Fruit fly (Drosophila melanogaster) whole organism, embryonic: ENCODE measurements around the gene VhaPPA1-2.

ENCODE experiments used
- BtbVII ChIP-seq: fragments of 200-800 bp; sonication (Bioruptor generic); optimal IDR thresholded peaks from 3 replicates; lab custom pipeline; 2017; ENCODE audit warnings: missing biosample characterization, mild to moderate bottlenecking, missing genetic modification characterization
- CG10431 ChIP-seq: fragments of 200-800 bp; sonication (Bioruptor generic); optimal IDR thresholded peaks from 3 replicates; lab custom pipeline; 2018; ENCODE audit warnings: missing biosample characterization, mild to moderate bottlenecking, missing genetic modification characterization
- CG10462 ChIP-seq: fragments of 200-800 bp; sonication (Bioruptor generic); optimal IDR thresholded peaks from 2 replicates; lab custom pipeline; 2016; ENCODE audit warnings: missing biosample characterization, missing genetic modification characterization
- CG10543 ChIP-seq: fragments of 200-800 bp; sonication (Bioruptor generic); optimal IDR thresholded peaks from 3 replicates; lab custom pipeline; 2017; ENCODE audit warnings: missing biosample characterization, mild to moderate bottlenecking, missing genetic modification characterization, moderate library complexity
- CG12071 ChIP-seq: fragments of 200-800 bp; sonication (Bioruptor generic); optimal IDR thresholded peaks from 3 replicates; lab custom pipeline; 2018; ENCODE audit warnings: missing biosample characterization, mild to moderate bottlenecking, missing genetic modification characterization
- CG13123 ChIP-seq: fragments of 200-800 bp; sonication (Bioruptor generic); optimal IDR thresholded peaks from 2 replicates; lab custom pipeline; 2016; ENCODE audit warnings: missing biosample characterization, missing genetic modification characterization
- CG13424 ChIP-seq: fragments of 200-800 bp; sonication (Bioruptor generic); optimal IDR thresholded peaks from 2 replicates; lab custom pipeline; 2019; ENCODE audit warnings: missing biosample characterization, mild to moderate bottlenecking, missing genetic modification characterization, moderate library complexity
- CG14965 ChIP-seq: fragments of 200-800 bp; sonication (Bioruptor generic); optimal IDR thresholded peaks from 2 replicates; lab custom pipeline; 2016; ENCODE audit warnings: missing biosample characterization, missing genetic modification characterization, borderline replicate concordance
- CG1792 ChIP-seq: fragments of 200-800 bp; sonication (Bioruptor generic); optimal IDR thresholded peaks from 2 replicates; lab custom pipeline; 2016; ENCODE audit warnings: missing biosample characterization, missing genetic modification characterization
- CG18619 ChIP-seq: fragments of 200-800 bp; sonication (Bioruptor generic); optimal IDR thresholded peaks from 3 replicates; lab custom pipeline; 2017; ENCODE audit warnings: missing biosample characterization, mild to moderate bottlenecking, missing genetic modification characterization
- CG2129 ChIP-seq: fragments of 200-800 bp; sonication (Bioruptor generic); IDR thresholded peaks from 2 replicates; pipeline ENCODE4 v1.3.6; 2022; ENCODE audit warnings: missing biosample characterization, missing genetic modification characterization; ENCODE audit not compliant: partially characterized antibody
- CG2678 ChIP-seq: fragments of 200-800 bp; sonication (Bioruptor generic); optimal IDR thresholded peaks from 3 replicates; lab custom pipeline; 2019; ENCODE audit warnings: missing biosample characterization, mild to moderate bottlenecking, missing genetic modification characterization, moderate library complexity
- CG32767 ChIP-seq: fragments of 200-800 bp; sonication (Bioruptor generic); IDR thresholded peaks from 2 replicates; pipeline ENCODE4 v1.3.6; 2022; ENCODE audit warnings: missing biosample characterization, missing genetic modification characterization
- CG34422 ChIP-seq: fragments of 200-800 bp; sonication (Bioruptor generic); IDR thresholded peaks from 3 replicates; pipeline ENCODE4 v1.3.6; 2022; ENCODE audit warnings: missing biosample characterization, missing genetic modification characterization
- CG4328 ChIP-seq: fragments of 200-800 bp; sonication (Bioruptor generic); optimal IDR thresholded peaks from 3 replicates; lab custom pipeline; 2017; ENCODE audit warnings: missing biosample characterization, missing genetic modification reagents, missing genetic modification characterization
- CG9437 ChIP-seq: fragments of 200-800 bp; sonication (Bioruptor generic); optimal IDR thresholded peaks from 2 replicates; lab custom pipeline; 2018; ENCODE audit warnings: missing biosample characterization, mild to moderate bottlenecking, missing genetic modification characterization
- CG9609 ChIP-seq: fragments of 200-800 bp; sonication (Bioruptor generic); optimal IDR thresholded peaks from 3 replicates; lab custom pipeline; 2016; ENCODE audit warnings: missing biosample characterization, missing genetic modification characterization
- CG9797 ChIP-seq: fragments of 200-800 bp; sonication (Bioruptor generic); optimal IDR thresholded peaks from 3 replicates; lab custom pipeline; 2018; ENCODE audit warnings: missing biosample characterization, mild to moderate bottlenecking, missing genetic modification characterization
- D19B ChIP-seq: fragments of 200-800 bp; sonication (Bioruptor generic); optimal IDR thresholded peaks from 2 replicates; lab custom pipeline; 2017; ENCODE audit warnings: missing biosample characterization, mild to moderate bottlenecking, missing genetic modification characterization
- Doc2 ChIP-seq: fragments of 200-800 bp; sonication (Bioruptor generic); IDR thresholded peaks from 2 replicates; pipeline ENCODE4 v1.3.6; 2022; ENCODE audit warnings: missing biosample characterization, missing genetic modification characterization
- Hsf ChIP-seq: fragments of 200-800 bp; sonication (Bioruptor generic); optimal IDR thresholded peaks from 3 replicates; lab custom pipeline; 2016; ENCODE audit warnings: missing biosample characterization, missing genetic modification characterization
- MBD-R2 ChIP-seq: fragments of 200-800 bp; sonication (Bioruptor generic); IDR thresholded peaks from 2 replicates; pipeline ENCODE4 v1.3.6; 2022; ENCODE audit warnings: missing biosample characterization, missing genetic modification characterization
- NC2α ChIP-seq: fragments of 200-800 bp; sonication (Bioruptor generic); optimal IDR thresholded peaks from 2 replicates; lab custom pipeline; 2016; ENCODE audit warnings: missing biosample characterization, missing genetic modification characterization
- NK7.1 ChIP-seq: fragments of 200-800 bp; sonication (Bioruptor generic); optimal IDR thresholded peaks from 3 replicates; lab custom pipeline; 2016; ENCODE audit warnings: missing biosample characterization, missing genetic modification characterization
- Ravus ChIP-seq: fragments of 200-800 bp; sonication (Bioruptor generic); IDR thresholded peaks from 2 replicates; pipeline ENCODE4 v1.3.6; 2022; ENCODE audit warnings: missing biosample characterization, missing genetic modification characterization
- Rx ChIP-seq: fragments of 200-800 bp; sonication (Bioruptor generic); IDR thresholded peaks from 2 replicates; pipeline ENCODE4 v1.3.6; 2022; ENCODE audit warnings: missing biosample characterization, missing genetic modification characterization
- Scr ChIP-seq: fragments of 200-800 bp; sonication (Bioruptor generic); IDR thresholded peaks from 2 replicates; pipeline ENCODE4 v1.3.6; 2022; ENCODE audit warnings: missing biosample characterization, missing genetic modification characterization; ENCODE audit not compliant: partially characterized antibody
- Taf1 ChIP-seq: fragments of 200-800 bp; sonication (Bioruptor generic); IDR thresholded peaks from 2 replicates; pipeline ENCODE4 v1.3.6; 2022; ENCODE audit warnings: missing biosample characterization, missing genetic modification characterization
- Tbp ChIP-seq: fragments of >200 bp; optimal IDR thresholded peaks from 2 replicates; lab custom pipeline; 2018; ENCODE audit warnings: missing biosample characterization, missing genetic modification characterization
- ara ChIP-seq: fragments of 200-800 bp; sonication (Bioruptor generic); IDR thresholded peaks from 2 replicates; pipeline ENCODE4 v1.3.6; 2022; ENCODE audit warnings: missing biosample characterization, missing genetic modification characterization
- br ChIP-seq: fragments of >200 bp; optimal IDR thresholded peaks from 2 replicates; lab custom pipeline; 2017
- chinmo ChIP-seq: fragments of 200-800 bp; sonication (Bioruptor generic); IDR thresholded peaks from 4 replicates; pipeline ENCODE4 v1.3.6; 2022; ENCODE audit warnings: missing biosample characterization, missing genetic modification characterization; ENCODE audit not compliant: partially characterized antibody
- croc ChIP-seq: fragments of 200-800 bp; sonication (Bioruptor generic); conservative IDR thresholded peaks from 3 replicates; pipeline ENCODE4 v1.3.6; 2022; ENCODE audit warnings: missing biosample characterization, missing genetic modification characterization
- dan ChIP-seq: fragments of 200-800 bp; sonication (Bioruptor generic); IDR thresholded peaks from 2 replicates; pipeline ENCODE4 v1.3.6; 2022; ENCODE audit warnings: missing biosample characterization, missing genetic modification characterization
- danr ChIP-seq: fragments of 200-800 bp; sonication (Bioruptor generic); IDR thresholded peaks from 2 replicates; pipeline ENCODE4 v1.3.6; 2022; ENCODE audit warnings: missing biosample characterization, missing genetic modification characterization
- disco-r ChIP-seq: fragments of 200-800 bp; sonication (Bioruptor generic); optimal IDR thresholded peaks from 2 replicates; lab custom pipeline; 2016; ENCODE audit warnings: missing biosample characterization, missing genetic modification characterization
- emc ChIP-seq: fragments of 200-800 bp; sonication (Bioruptor generic); optimal IDR thresholded peaks from 2 replicates; lab custom pipeline; 2016; ENCODE audit warnings: missing biosample characterization, missing genetic modification characterization
- eyg ChIP-seq: fragments of 200-800 bp; sonication (Bioruptor generic); optimal IDR thresholded peaks from 3 replicates; lab custom pipeline; 2016; ENCODE audit warnings: missing biosample characterization, missing genetic modification characterization
- gce ChIP-seq: fragments of 200-800 bp; sonication (Bioruptor generic); IDR thresholded peaks from 3 replicates; pipeline ENCODE4 v1.3.6; 2022; ENCODE audit warnings: missing biosample characterization, missing genetic modification characterization
- gfzf ChIP-seq: fragments of 200-800 bp; sonication (Bioruptor generic); optimal IDR thresholded peaks from 2 replicates; lab custom pipeline; 2016; ENCODE audit warnings: missing biosample characterization, mild to moderate bottlenecking, missing genetic modification characterization, moderate library complexity
- ken ChIP-seq: fragments of 200-800 bp; sonication (Bioruptor generic); IDR thresholded peaks from 3 replicates; pipeline ENCODE4 v1.3.6; 2022; ENCODE audit warnings: missing biosample characterization, missing genetic modification characterization
- lbe ChIP-seq: fragments of 200-800 bp; sonication (Bioruptor generic); optimal IDR thresholded peaks from 2 replicates; lab custom pipeline; 2016; ENCODE audit warnings: missing biosample characterization, mild to moderate bottlenecking, missing genetic modification characterization
- lola ChIP-seq, 3 experiments: fragments of >200 bp in 2 of 3; fragments of 200-800 bp in 1 of 3; sonication (Bioruptor generic) in 1 of 3; optimal IDR thresholded peaks; 2 replicates each; lab custom pipeline; 2017 to 2019; ENCODE audit warnings: missing biosample characterization in 3 of 3, missing genetic modification characterization in 3 of 3, mild to moderate bottlenecking in 1 of 3, moderate library complexity in 1 of 3
- maf-S ChIP-seq: fragments of 200-800 bp; sonication (Bioruptor generic); optimal IDR thresholded peaks from 2 replicates; lab custom pipeline; 2016; ENCODE audit warnings: missing biosample characterization, missing genetic modification characterization
- nmo ChIP-seq: fragments of 200-800 bp; sonication (Bioruptor generic); optimal IDR thresholded peaks from 2 replicates; lab custom pipeline; 2018; ENCODE audit warnings: missing biosample characterization, mild to moderate bottlenecking, missing genetic modification characterization, moderate library complexity
- sc ChIP-seq, 3 experiments: fragments of >200 bp in 2 of 3; fragments of 200-800 bp in 1 of 3; sonication (Bioruptor generic) in 1 of 3; optimal IDR thresholded peaks; 2 replicates in 2 of 3; 3 replicates in 1 of 3; lab custom pipeline; 2017; ENCODE audit warnings: mild to moderate bottlenecking in 1 of 3, missing biosample characterization in 1 of 3, missing genetic modification characterization in 1 of 3, missing genetic modification reagents in 1 of 3
- tgo ChIP-seq: fragments of 200-800 bp; sonication (Bioruptor generic); IDR thresholded peaks from 3 replicates; pipeline ENCODE4 v1.3.6; 2022; ENCODE audit warnings: missing biosample characterization, missing genetic modification characterization
- unpg ChIP-seq: fragments of 200-800 bp; sonication (Bioruptor generic); optimal IDR thresholded peaks from 3 replicates; lab custom pipeline; 2018; ENCODE audit warnings: missing biosample characterization, mild to moderate bottlenecking, missing genetic modification characterization, moderate library complexity
- vnd ChIP-seq: fragments of 200-800 bp; sonication (Bioruptor generic); IDR thresholded peaks from 3 replicates; pipeline ENCODE4 v1.3.6; 2022; ENCODE audit warnings: missing biosample characterization, missing genetic modification characterization; ENCODE audit not compliant: partially characterized antibody
- vvl ChIP-seq: fragments of 200-800 bp; sonication (Bioruptor generic); IDR thresholded peaks from 2 replicates; pipeline ENCODE4 v1.3.6; 2022; ENCODE audit warnings: missing biosample characterization, missing genetic modification characterization

Gene VhaPPA1-2

DNA sequence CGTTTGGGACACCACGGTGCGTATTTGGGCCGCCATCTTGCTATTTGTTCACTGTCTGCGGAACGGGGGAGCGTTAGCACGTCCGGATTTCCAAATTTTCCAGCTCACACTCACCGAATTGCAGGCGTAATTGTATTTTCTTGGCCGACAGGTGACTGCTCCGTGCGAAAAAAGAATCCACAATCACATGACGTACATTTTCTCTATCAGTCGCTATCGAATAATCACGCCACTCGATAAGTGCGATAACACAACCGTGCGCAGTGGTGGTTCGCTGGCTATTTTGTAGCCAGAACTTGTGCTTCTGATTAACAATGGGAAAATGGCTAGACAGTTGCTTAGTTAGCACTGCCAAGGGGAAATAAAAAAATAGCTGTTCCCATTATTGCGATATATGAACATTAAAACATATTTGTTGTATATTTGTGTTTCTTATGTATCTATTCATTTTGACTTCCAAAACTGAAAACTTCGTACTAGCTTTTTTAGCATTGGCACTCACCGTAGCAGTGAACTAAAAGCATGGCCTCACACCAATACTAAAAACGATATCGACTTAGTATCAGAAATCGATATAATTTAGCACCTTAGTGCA lies 3.9 kb upstream of the VhaPPA1-2 start, which contains the start of gene VhaPPA1-1 (continued):
- TF ChIP-seq CG10543 = no peak
- peak in 1 of 3 experiments; percentile 42 for TF ChIP-seq lola (GFP tag; optimal IDR thresholded peaks at IDR 0.05; lab: Kevin White, UChicago)
- TF ChIP-seq CG2129 (GFP tag; lab: Robert Waterston, UW) = no peak
- peak; percentile 75 for TF ChIP-seq nmo (GFP tag; lab: Kevin White, UChicago)
- peak; percentile 49 for TF ChIP-seq CG2678
- no peak for TF ChIP-seq lbe (GFP tag; lab: Kevin White, UChicago)
- no peak for TF ChIP-seq croc
- peak; percentile 9 for TF ChIP-seq NK7.1 (GFP tag; lab: Kevin White, UChicago)
- peak; percentile 55 for TF ChIP-seq CG9797 (GFP tag; lab: Kevin White, UChicago)
- peak; percentile 59; the same call in 1 of the 2 replicates for TF ChIP-seq Scr (GFP tag; lab: Robert Waterston, UW)
- no peak for TF ChIP-seq D19B
- TF ChIP-seq vnd = no peak; the same call in 2 of the 3 replicates
- peak; percentile 51 for TF ChIP-seq Tbp (GFP tag; lab: Kevin White, UChicago)
- peak; percentile 51 for TF ChIP-seq gfzf (GFP tag; lab: Kevin White, UChicago)
- no peak for TF ChIP-seq Rx (GFP tag; lab: Robert Waterston, UW)
- TF ChIP-seq CG4328 (GFP tag; lab: Kevin White, UChicago) = no peak
- no peak for TF ChIP-seq CG13123 (GFP tag; lab: Kevin White, UChicago)
- TF ChIP-seq unpg (GFP tag; lab: Kevin White, UChicago) = peak; percentile 6
- TF ChIP-seq eyg = no peak
- TF ChIP-seq CG13424 (tag; lab: Kevin White, UChicago) = no peak
- no peak for TF ChIP-seq CG18619
- no peak for TF ChIP-seq CG14965
- no peak for TF ChIP-seq chinmo (GFP tag; lab: Robert Waterston, UW)
- TF ChIP-seq ken (GFP tag; lab: Robert Waterston, UW) = no peak
- TF ChIP-seq CG1792 (GFP tag; lab: Kevin White, UChicago) = peak; percentile 8
- no peak for TF ChIP-seq CG9609 (GFP tag; lab: Kevin White, UChicago)
- no peak for TF ChIP-seq CG10462 (GFP tag; lab: Kevin White, UChicago)
- TF ChIP-seq tgo (GFP tag; lab: Robert Waterston, UW) = no peak
- no peak for TF ChIP-seq disco-r (GFP tag; lab: Kevin White, UChicago)
- TF ChIP-seq maf-S (GFP tag; lab: Kevin White, UChicago) = peak; percentile 15
- no peak for TF ChIP-seq BtbVII (GFP tag; lab: Kevin White, UChicago)
- TF ChIP-seq Ravus (GFP tag; lab: Robert Waterston, UW) = no peak
- no peak for TF ChIP-seq dan (GFP tag; lab: Robert Waterston, UW)
- TF ChIP-seq emc (GFP tag; lab: Kevin White, UChicago) = no peak
- no peak for TF ChIP-seq Taf1
- TF ChIP-seq MBD-R2 = peak; percentile 44; the same call in 1 of the 2 replicates
- no peak for TF ChIP-seq gce (GFP tag; lab: Robert Waterston, UW)
- no peak for TF ChIP-seq CG32767 (GFP tag; lab: Robert Waterston, UW)
- TF ChIP-seq Doc2 (GFP tag; lab: Robert Waterston, UW) = no peak
- TF ChIP-seq CG12071 (GFP tag; lab: Kevin White, UChicago) = no peak
- no peak for TF ChIP-seq danr (GFP tag; lab: Robert Waterston, UW)
- no peak for TF ChIP-seq sc (optimal IDR thresholded peaks at IDR 0.05; lab: Kevin White, UChicago)
- TF ChIP-seq sc (GFP tag; optimal IDR thresholded peaks at IDR 0.05; lab: Kevin White, UChicago) = no peak
- TF ChIP-seq CG34422 (GFP tag; lab: Robert Waterston, UW) = peak; percentile 62; the same call in 1 of the 3 replicates
- TF ChIP-seq ara = no peak
- TF ChIP-seq CG9437 = no peak
- TF ChIP-seq NC2α (GFP tag; lab: Kevin White, UChicago) = no peak
- TF ChIP-seq br (lab: Kevin White, UChicago) = no peak
- TF ChIP-seq CG10431 (GFP tag; lab: Kevin White, UChicago) = no peak
- TF ChIP-seq vvl = no peak
- peak; percentile 18 for TF ChIP-seq Hsf (GFP tag; lab: Kevin White, UChicago)
